Fruit fly (Drosophila melanogaster): Measurements from ENCODE around the gene Snoo.

The Snoo gene

dm6 chr2L:7918770-7919169, 65.2 kb downstream of the Snoo start (continued):
- TF ChIP-seq bsh (GFP tag; optimal IDR thresholded peaks at IDR 0.05) (peak in 1 of 2 experiments; percentile 32), CG17829 (tag; optimal IDR thresholded peaks at IDR 0.05) (no peak), CG10321 (GFP tag; IDR thresholded peaks at IDR 0.05) (no peak), pita (GFP tag; optimal IDR thresholded peaks at IDR 0.05) (no peak), unpg (GFP tag; optimal IDR thresholded peaks at IDR 0.05) (peak; percentile 24), CG11695 (GFP tag; IDR thresholded peaks at IDR 0.05) (0 out of 3 replicates have a peak, but pooled peaks have one; percentile 8)

- TF ChIP-seq CG8388 (GFP tag; optimal IDR thresholded peaks at IDR 0.05), result peak; percentile 61
- TF ChIP-seq NfI (GFP tag; optimal IDR thresholded peaks at IDR 0.05), result peak; percentile 71
- TF ChIP-seq CHES-1-like (GFP tag; optimal IDR thresholded peaks at IDR 0.05), result peak; percentile 36
- TF ChIP-seq Gsc (GFP tag; IDR thresholded peaks at IDR 0.05), result no peak
- TF ChIP-seq CG5953 (GFP tag; IDR thresholded peaks at IDR 0.05), result peak; percentile 63; the same call in 1 of the 2 replicates
- TF ChIP-seq mam (GFP tag; optimal IDR thresholded peaks at IDR 0.05), result peak; percentile 53
- no peak for TF ChIP-seq CG10431 (GFP tag; optimal IDR thresholded peaks at IDR 0.05)
- TF ChIP-seq HLH4C (GFP tag; IDR thresholded peaks at IDR 0.05; ENCODE audit: partially characterized antibody), result no peak
- TF ChIP-seq NC2α (GFP tag; optimal IDR thresholded peaks at IDR 0.05), result no peak
- TF ChIP-seq NK7.1 (GFP tag; optimal IDR thresholded peaks at IDR 0.05), result no peak
- TF ChIP-seq tx (GFP tag; optimal IDR thresholded peaks at IDR 0.05), result no peak
- TF ChIP-seq CG4707 (GFP tag; optimal IDR thresholded peaks at IDR 0.05), result no peak
- no peak for TF ChIP-seq Sry-β (GFP tag; optimal IDR thresholded peaks at IDR 0.05)
- no peak for TF ChIP-seq sc (optimal IDR thresholded peaks at IDR 0.05)
- TF ChIP-seq sc (GFP tag; optimal IDR thresholded peaks at IDR 0.05), result peak; percentile 50
- TF ChIP-seq CG17186 (GFP tag; optimal IDR thresholded peaks at IDR 0.05), result no peak
- TF ChIP-seq CG10654 (GFP tag; optimal IDR thresholded peaks at IDR 0.05), result peak; percentile 26
- TF ChIP-seq CG18011 (GFP tag; optimal IDR thresholded peaks at IDR 0.05), result peak; percentile 36
- TF ChIP-seq NFAT (GFP tag; IDR thresholded peaks at IDR 0.05), result peak; percentile 29
- TF ChIP-seq Nf-YC (tag; optimal IDR thresholded peaks at IDR 0.05), result no peak
- TF ChIP-seq lmd (GFP tag; IDR thresholded peaks at IDR 0.05), result peak; percentile 78
- peak; percentile 84 for TF ChIP-seq H2.0 (GFP tag; IDR thresholded peaks at IDR 0.05)
- TF ChIP-seq CG2875 (GFP tag; optimal IDR thresholded peaks at IDR 0.05), result peak; percentile 39
- no peak for TF ChIP-seq CG31365 (tag; optimal IDR thresholded peaks at IDR 0.05)
- no peak for TF ChIP-seq Ravus (GFP tag; IDR thresholded peaks at IDR 0.05)
- peak; percentile 32 for TF ChIP-seq zfh2 (GFP tag; optimal IDR thresholded peaks at IDR 0.05)
- TF ChIP-seq CG18262 (tag; optimal IDR thresholded peaks at IDR 0.05), result no peak
- TF ChIP-seq CG6765 (GFP tag; optimal IDR thresholded peaks at IDR 0.05), result no peak
- no peak for TF ChIP-seq sqz (GFP tag; optimal IDR thresholded peaks at IDR 0.05)
- TF ChIP-seq bcd (GFP tag; optimal IDR thresholded peaks at IDR 0.05), result peak; percentile 7
- peak; percentile 48 for TF ChIP-seq tin (GFP tag; optimal IDR thresholded peaks at IDR 0.05)
- no peak for TF ChIP-seq CG15696 (tag; optimal IDR thresholded peaks at IDR 0.05)
- TF ChIP-seq Bdp1 (GFP tag; optimal IDR thresholded peaks at IDR 0.05), result peak; percentile 25
- TF ChIP-seq slp2 (GFP tag; optimal IDR thresholded peaks at IDR 0.05), result no peak
- TF ChIP-seq CoRest (tag; optimal IDR thresholded peaks at IDR 0.05), result peak; percentile 67
- peak; percentile 41 for TF ChIP-seq CG1529 (GFP tag; optimal IDR thresholded peaks at IDR 0.05)
- no peak for TF ChIP-seq CG3065 (GFP tag; optimal IDR thresholded peaks at IDR 0.05)
- TF ChIP-seq p53 (GFP tag; optimal IDR thresholded peaks at IDR 0.05), result no peak
- peak; percentile 68 for TF ChIP-seq caup (GFP tag; optimal IDR thresholded peaks at IDR 0.05; ENCODE audit: severe bottlenecking)
- TF ChIP-seq ind (GFP tag; optimal IDR thresholded peaks at IDR 0.05), result peak; percentile 38
- no peak for TF ChIP-seq bbx (GFP tag; IDR thresholded peaks at IDR 0.05; ENCODE audit: partially characterized antibody)
- TF ChIP-seq B-H2 (GFP tag; optimal IDR thresholded peaks at IDR 0.05), result peak; percentile 20
- no peak for TF ChIP-seq CG18476 (GFP tag; optimal IDR thresholded peaks at IDR 0.05)
- peak; percentile 79 for TF ChIP-seq Atf6 (GFP tag; IDR thresholded peaks at IDR 0.05)
Measured at dm6 chr2L:7916368-7916767, 67.6 kb downstream of the Snoo start.

Data from whole organism, embryonic.